Fruit fly (Drosophila melanogaster) whole organism, prepupa: ENCODE data around the gene ncd.

Experiments used
- Blimp-1 ChIP-seq: fragments of 200-800 bp; sonication (Bioruptor generic); optimal IDR thresholded peaks from 3 replicates; lab custom pipeline; 2017; ENCODE audit warnings: missing biosample characterization, missing genetic modification characterization, mild to moderate bottlenecking, moderate library complexity, missing genetic modification reagents
- CG10631 ChIP-seq: fragments of 200-800 bp; sonication (Bioruptor generic); optimal IDR thresholded peaks from 2 replicates; lab custom pipeline; 2016; ENCODE audit warnings: missing biosample characterization, missing genetic modification characterization
- CG10669 ChIP-seq: fragments of 200-800 bp; sonication (Bioruptor generic); optimal IDR thresholded peaks from 3 replicates; lab custom pipeline; 2018; ENCODE audit warnings: missing biosample characterization, mild to moderate bottlenecking, missing genetic modification characterization, moderate library complexity
- CG11294 ChIP-seq: fragments of 200-800 bp; sonication (Bioruptor generic); IDR thresholded peaks from 2 replicates; pipeline ENCODE4 v1.3.6; 2022; ENCODE audit warnings: missing biosample characterization, missing genetic modification characterization
- CG11762 ChIP-seq: fragments of 200-800 bp; sonication (Bioruptor generic); optimal IDR thresholded peaks from 3 replicates; lab custom pipeline; 2016; ENCODE audit warnings: missing biosample characterization, missing genetic modification characterization; ENCODE audit not compliant: insufficient read depth
- CG11902 ChIP-seq: fragments of 200-800 bp; sonication (Bioruptor generic); optimal IDR thresholded peaks from 3 replicates; lab custom pipeline; 2016; ENCODE audit warnings: missing biosample characterization, missing genetic modification characterization
- CG15336 ChIP-seq: fragments of 200-800 bp; sonication (Bioruptor generic); IDR thresholded peaks from 2 replicates; pipeline ENCODE4 v1.3.6; 2022; ENCODE audit warnings: missing biosample characterization, missing genetic modification characterization
- CG1621 ChIP-seq: fragments of 200-800 bp; sonication (Bioruptor generic); optimal IDR thresholded peaks from 3 replicates; lab custom pipeline; 2018; ENCODE audit warnings: missing biosample characterization, mild to moderate bottlenecking, missing genetic modification characterization
- CG3032 ChIP-seq: fragments of 200-800 bp; optimal IDR thresholded peaks from 2 replicates; lab custom pipeline; 2019; ENCODE audit warnings: missing biosample characterization, mild to moderate bottlenecking, missing genetic modification characterization, moderate library complexity
- CG31627 ChIP-seq: fragments of 200-800 bp; sonication (Bioruptor generic); optimal IDR thresholded peaks from 3 replicates; lab custom pipeline; 2016; ENCODE audit warnings: missing biosample characterization, missing genetic modification characterization
- CG32006 ChIP-seq: fragments of 200-800 bp; sonication (Bioruptor generic); optimal IDR thresholded peaks from 3 replicates; lab custom pipeline; 2017; ENCODE audit warnings: missing biosample characterization, mild to moderate bottlenecking, missing genetic modification characterization
- CG34406 ChIP-seq: fragments of 200-800 bp; sonication (Bioruptor generic); optimal IDR thresholded peaks from 3 replicates; lab custom pipeline; 2016; ENCODE audit warnings: missing biosample characterization, missing genetic modification characterization
- CG3919 ChIP-seq: fragments of 200-800 bp; sonication (Bioruptor generic); optimal IDR thresholded peaks from 3 replicates; lab custom pipeline; 2016; ENCODE audit warnings: missing biosample characterization, missing genetic modification characterization
- CG6163 ChIP-seq: fragments of 200-800 bp; sonication (Bioruptor generic); IDR thresholded peaks from 3 replicates; pipeline ENCODE4 v1.3.6; 2022; ENCODE audit warnings: missing biosample characterization, missing genetic modification characterization
- CG6276 ChIP-seq: fragments of 200-800 bp; sonication (Bioruptor generic); optimal IDR thresholded peaks from 2 replicates; lab custom pipeline; 2017; ENCODE audit warnings: missing biosample characterization, mild to moderate bottlenecking, missing genetic modification characterization
- CG6792 ChIP-seq: fragments of 200-800 bp; sonication (Bioruptor generic); optimal IDR thresholded peaks from 3 replicates; lab custom pipeline; 2016; ENCODE audit warnings: missing biosample characterization, missing genetic modification characterization
- CG7368 ChIP-seq: fragments of 200-800 bp; sonication (Bioruptor generic); optimal IDR thresholded peaks from 3 replicates; lab custom pipeline; 2016; ENCODE audit warnings: missing biosample characterization, missing genetic modification characterization
- CG8319 ChIP-seq: fragments of 200-800 bp; sonication (Bioruptor generic); optimal IDR thresholded peaks from 3 replicates; lab custom pipeline; 2016; ENCODE audit warnings: missing biosample characterization, missing genetic modification characterization
- CG8632 ChIP-seq: fragments of 200-800 bp; sonication (Bioruptor generic); optimal IDR thresholded peaks from 3 replicates; lab custom pipeline; 2016; ENCODE audit warnings: missing biosample characterization, missing genetic modification characterization
- CG9139 ChIP-seq: fragments of 200-800 bp; sonication (Bioruptor generic); optimal IDR thresholded peaks from 3 replicates; lab custom pipeline; 2017; ENCODE audit warnings: missing biosample characterization, mild to moderate bottlenecking, missing genetic modification characterization
- Eip75B ChIP-seq: fragments of 200-800 bp; sonication (Bioruptor generic); optimal IDR thresholded peaks from 3 replicates; lab custom pipeline; 2016; ENCODE audit warnings: missing biosample characterization, missing genetic modification characterization
- Eip78C ChIP-seq: fragments of 200-800 bp; sonication (Bioruptor generic); peaks from one replicate; lab custom pipeline; 2016; ENCODE audit warnings: missing biosample characterization, missing genetic modification characterization
- Eip93F ChIP-seq: fragments of 200-800 bp; sonication (Bioruptor generic); optimal IDR thresholded peaks from 2 replicates; lab custom pipeline; 2016; ENCODE audit warnings: missing biosample characterization, mild to moderate bottlenecking, missing genetic modification characterization
- Ets21C ChIP-seq: fragments of 200-800 bp; sonication (Bioruptor generic); optimal IDR thresholded peaks from 3 replicates; lab custom pipeline; 2016; ENCODE audit warnings: missing biosample characterization, missing genetic modification characterization
- Ets96B ChIP-seq: fragments of 200-800 bp; optimal IDR thresholded peaks from 2 replicates; lab custom pipeline; 2019; ENCODE audit warnings: missing biosample characterization, mild to moderate bottlenecking, missing genetic modification characterization, moderate library complexity
- Gug ChIP-seq: fragments of 200-800 bp; sonication (Bioruptor generic); IDR thresholded peaks from 2 replicates; pipeline ENCODE4 v1.3.6; 2022; ENCODE audit warnings: missing biosample characterization, missing genetic modification characterization
- Hr38 ChIP-seq: sonication (Bioruptor generic); optimal IDR thresholded peaks from 2 replicates; lab custom pipeline; 2016; ENCODE audit warnings: missing biosample characterization, missing genetic modification characterization
- Met ChIP-seq: fragments of 200-800 bp; sonication (Bioruptor generic); optimal IDR thresholded peaks from 3 replicates; lab custom pipeline; 2016; ENCODE audit warnings: missing biosample characterization, missing genetic modification characterization
- OdsH ChIP-seq: fragments of 200-800 bp; sonication (Bioruptor generic); optimal IDR thresholded peaks from 3 replicates; lab custom pipeline; 2016; ENCODE audit warnings: missing biosample characterization, missing genetic modification characterization
- Smox ChIP-seq: fragments of 200-800 bp; sonication (Bioruptor generic); optimal IDR thresholded peaks from 3 replicates; lab custom pipeline; 2016; ENCODE audit warnings: missing biosample characterization, missing genetic modification characterization
- Sox102F ChIP-seq: fragments of 200-800 bp; sonication (Bioruptor generic); optimal IDR thresholded peaks from 2 replicates; lab custom pipeline; 2016; ENCODE audit warnings: missing biosample characterization, mild to moderate bottlenecking, missing genetic modification characterization
- Sox14 ChIP-seq: fragments of 200-800 bp; sonication (Bioruptor generic); optimal IDR thresholded peaks from 3 replicates; lab custom pipeline; 2016; ENCODE audit warnings: missing biosample characterization, missing genetic modification characterization
- achi ChIP-seq: fragments of 200-800 bp; sonication (Bioruptor generic); optimal IDR thresholded peaks from 3 replicates; lab custom pipeline; 2016; ENCODE audit warnings: missing biosample characterization, missing genetic modification characterization
- acj6 ChIP-seq: fragments of 200-800 bp; sonication (Bioruptor generic); optimal IDR thresholded peaks from 3 replicates; lab custom pipeline; 2016; ENCODE audit warnings: missing biosample characterization, missing genetic modification characterization
- cyc ChIP-seq: fragments of 200-800 bp; sonication (Bioruptor generic); optimal IDR thresholded peaks from 3 replicates; lab custom pipeline; 2016; ENCODE audit warnings: missing biosample characterization, missing genetic modification characterization
- dsx ChIP-seq: fragments of 200-800 bp; optimal IDR thresholded peaks from 3 replicates; lab custom pipeline; 2019; ENCODE audit warnings: missing biosample characterization, mild to moderate bottlenecking, missing genetic modification characterization, moderate library complexity; ENCODE audit not compliant: poor library complexity, severe bottlenecking
- eg ChIP-seq: fragments of 200-800 bp; sonication (Bioruptor generic); IDR thresholded peaks from 3 replicates; pipeline ENCODE4 v1.3.6; 2022; ENCODE audit warnings: missing biosample characterization, missing genetic modification characterization
- esn ChIP-seq: fragments of 200-800 bp; sonication (Bioruptor generic); optimal IDR thresholded peaks from 2 replicates; lab custom pipeline; 2016; ENCODE audit warnings: missing biosample characterization, mild to moderate bottlenecking, missing genetic modification characterization, moderate library complexity
- fd85E ChIP-seq: fragments of 200-800 bp; sonication (Bioruptor generic); optimal IDR thresholded peaks from 3 replicates; lab custom pipeline; 2016; ENCODE audit warnings: missing biosample characterization, missing genetic modification characterization
- lz ChIP-seq: fragments of 200-800 bp; sonication (Bioruptor generic); optimal IDR thresholded peaks from 3 replicates; lab custom pipeline; 2016; ENCODE audit warnings: missing biosample characterization, missing genetic modification characterization
- pdm3 ChIP-seq: fragments of 200-800 bp; sonication (Bioruptor generic); optimal IDR thresholded peaks from 3 replicates; lab custom pipeline; 2016; ENCODE audit warnings: missing biosample characterization, missing genetic modification characterization
- spab ChIP-seq: fragments of 200-800 bp; sonication (Bioruptor generic); optimal IDR thresholded peaks from 2 replicates; lab custom pipeline; 2017; ENCODE audit warnings: missing biosample characterization, mild to moderate bottlenecking, missing genetic modification characterization, missing genetic modification reagents
- ss ChIP-seq, 2 experiments: fragments of 200-800 bp; sonication (Bioruptor generic); optimal IDR thresholded peaks; 2 replicates in 1 of 2; 3 replicates in 1 of 2; lab custom pipeline; 2017 to 2018; ENCODE audit warnings: mild to moderate bottlenecking in 2 of 2, missing biosample characterization in 2 of 2, missing genetic modification characterization in 2 of 2, moderate library complexity in 1 of 2
- topi ChIP-seq: fragments of 200-800 bp; sonication (Bioruptor generic); optimal IDR thresholded peaks from 3 replicates; lab custom pipeline; 2016; ENCODE audit warnings: missing biosample characterization, missing genetic modification characterization
- vri ChIP-seq: fragments of 200-800 bp; sonication (Bioruptor generic); optimal IDR thresholded peaks from 3 replicates; lab custom pipeline; 2016; ENCODE audit warnings: missing biosample characterization, mild to moderate bottlenecking, missing genetic modification characterization

The ncd gene

DNA sequence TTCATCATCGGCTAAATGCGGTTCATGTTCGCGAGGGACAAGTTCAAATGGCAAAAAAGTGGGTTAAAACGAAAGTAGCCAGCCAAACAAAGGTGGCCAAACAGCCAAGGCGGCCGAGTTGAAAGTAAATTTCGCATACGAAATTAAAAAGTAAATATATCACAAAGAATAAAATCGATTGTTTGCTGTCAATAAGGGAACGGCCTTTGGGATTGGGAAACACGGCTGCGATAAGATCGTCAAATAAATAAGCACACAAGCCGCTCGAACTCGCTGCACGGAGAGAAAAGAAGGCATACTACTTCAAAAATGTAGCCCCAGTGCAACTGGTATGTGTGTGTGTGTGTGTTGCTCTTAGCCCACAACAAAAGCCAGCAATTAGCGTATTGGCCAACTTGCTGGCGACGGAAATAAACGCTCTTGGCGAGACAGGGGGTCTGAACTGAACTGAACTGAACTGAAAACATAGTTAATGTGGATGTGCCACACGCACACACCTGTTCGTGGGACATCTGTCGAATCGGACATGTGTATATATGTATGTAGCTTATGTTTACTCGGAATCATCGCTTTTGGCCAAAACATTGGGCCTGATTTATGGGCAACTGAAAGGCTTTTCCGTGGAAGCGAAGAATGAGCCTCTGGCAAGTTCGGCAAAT, 18.9 kb downstream of the ncd start (continued):
- no peak for TF ChIP-seq eg (GFP tag; lab: Robert Waterston, UW)
- TF ChIP-seq pdm3, result no peak
- no peak for TF ChIP-seq CG34406 (GFP tag; lab: Kevin White, UChicago)
- peak; percentile 33 for TF ChIP-seq Sox102F (GFP tag; lab: Kevin White, UChicago)
- TF ChIP-seq CG11294 (GFP tag; lab: Robert Waterston, UW), result no peak
- no peak for TF ChIP-seq achi (GFP tag; lab: Kevin White, UChicago)
- TF ChIP-seq Eip78C (GFP tag; lab: Kevin White, UChicago), result no peak
- TF ChIP-seq CG15336 (GFP tag; lab: Robert Waterston, UW), result no peak
- no peak for TF ChIP-seq CG6163 (GFP tag; lab: Robert Waterston, UW)
- TF ChIP-seq OdsH (GFP tag; lab: Kevin White, UChicago), result no peak
- no peak for TF ChIP-seq dsx (GFP tag; lab: Kevin White, UChicago)
- peak; percentile 15 for TF ChIP-seq Met (GFP tag; lab: Kevin White, UChicago)
- TF ChIP-seq CG6276, result no peak
- TF ChIP-seq, all 60 proteins: peak for 10

DNA sequence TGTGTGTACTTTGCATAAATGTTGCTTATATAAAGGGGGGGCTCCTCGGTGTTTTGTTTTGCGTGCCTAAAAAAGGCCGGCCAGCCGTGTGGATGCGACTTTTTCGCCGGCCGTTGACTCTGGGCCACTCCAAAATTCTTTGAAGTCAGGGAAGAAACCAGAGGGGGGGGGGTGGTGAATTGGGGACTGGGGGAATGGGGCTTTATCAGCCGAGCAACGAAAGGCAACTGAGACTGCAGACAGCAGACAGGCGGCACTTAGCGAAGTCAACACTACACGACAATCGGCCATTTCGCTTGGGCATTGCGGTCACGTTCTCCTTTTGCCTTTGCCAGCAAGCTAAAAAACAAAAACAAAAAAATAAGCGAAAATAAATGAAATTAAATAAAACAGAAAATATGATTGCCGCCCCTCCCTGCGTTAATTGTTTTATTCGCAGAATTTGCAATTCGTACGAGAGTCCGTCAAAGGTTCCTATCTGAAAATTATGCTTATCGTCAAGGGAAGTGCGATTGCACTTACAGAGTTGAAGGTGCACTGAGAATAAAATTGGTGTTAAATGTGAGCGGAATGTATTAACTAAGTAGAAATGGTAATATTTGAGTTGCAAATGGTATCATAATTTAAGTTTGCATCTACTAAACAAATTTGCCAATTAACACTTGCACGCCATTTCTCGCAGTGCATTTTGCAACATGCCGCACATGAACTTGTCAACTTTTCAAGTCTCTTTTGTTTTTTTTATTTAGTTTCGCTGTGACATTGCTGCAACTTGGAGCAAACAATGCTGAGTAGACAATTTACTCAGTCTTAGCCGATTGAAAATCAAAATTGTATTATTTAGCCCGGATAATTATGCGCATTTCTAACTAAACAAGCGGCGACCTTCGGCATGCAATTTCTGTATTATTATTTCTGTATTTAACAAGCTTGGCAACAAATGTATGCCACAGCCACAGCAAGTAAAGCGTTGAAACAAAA, 20.6 kb downstream of the ncd start:
- peak; percentile 64 for TF ChIP-seq Blimp-1 (GFP tag; lab: Kevin White, UChicago)
- TF ChIP-seq CG32006, result peak; percentile 24
- peak; percentile 95 for TF ChIP-seq Met (GFP tag; lab: Kevin White, UChicago)
- peak; percentile 55 for TF ChIP-seq acj6 (GFP tag; lab: Kevin White, UChicago)
- peak; percentile 62 for TF ChIP-seq CG11294 (GFP tag; lab: Robert Waterston, UW)
- peak; percentile 46 for TF ChIP-seq OdsH (GFP tag; lab: Kevin White, UChicago)
- TF ChIP-seq CG10631 (GFP tag; lab: Kevin White, UChicago), result no peak
- peak; percentile 82 for TF ChIP-seq Eip75B (GFP tag; lab: Kevin White, UChicago)
- TF ChIP-seq CG9139, result no peak
- TF ChIP-seq Ets21C, result peak; percentile 62
- peak; percentile 65 for TF ChIP-seq Eip93F
- TF ChIP-seq CG15336 (GFP tag; lab: Robert Waterston, UW), result peak; percentile 64
- TF ChIP-seq Eip78C (GFP tag; lab: Kevin White, UChicago), result peak; percentile 97
- peak; percentile 66 for TF ChIP-seq CG10669 (GFP tag; lab: Kevin White, UChicago)
- peak; percentile 90 for TF ChIP-seq CG3919 (GFP tag; lab: Kevin White, UChicago)
- TF ChIP-seq achi (GFP tag; lab: Kevin White, UChicago), result peak; percentile 77
- TF ChIP-seq CG8632, result no peak
- TF ChIP-seq CG6276, result peak; percentile 46
- peak; percentile 53 for TF ChIP-seq spab (GFP tag; lab: Kevin White, UChicago)
- TF ChIP-seq CG6792 (GFP tag; lab: Kevin White, UChicago), result peak; percentile 58
- TF ChIP-seq Gug (GFP tag; lab: Robert Waterston, UW), result peak; percentile 61
- TF ChIP-seq dsx (GFP tag; lab: Kevin White, UChicago), result peak; percentile 73
- peak; percentile 82 for TF ChIP-seq CG11762 (GFP tag; lab: Kevin White, UChicago)
- peak; percentile 85 for TF ChIP-seq CG11902 (GFP tag; lab: Kevin White, UChicago)
- TF ChIP-seq vri (GFP tag; lab: Kevin White, UChicago), result peak; percentile 65
- TF ChIP-seq Ets96B, result peak; percentile 70
- peak; percentile 77 for TF ChIP-seq lz
- TF ChIP-seq fd85E, result peak; percentile 59
- TF ChIP-seq cyc (GFP tag; lab: Kevin White, UChicago), result peak; percentile 92
- peak in 1 of 2 experiments; percentile 60 for TF ChIP-seq ss (GFP tag; optimal IDR thresholded peaks at IDR 0.05; lab: Kevin White, UChicago)
- peak; percentile 76 for TF ChIP-seq Smox (GFP tag; lab: Kevin White, UChicago)
- peak; percentile 69 for TF ChIP-seq CG31627
- TF ChIP-seq Sox14 (GFP tag; lab: Kevin White, UChicago), result peak; percentile 55
- TF ChIP-seq CG6163 (GFP tag; lab: Robert Waterston, UW), result peak; percentile 91
- no peak for TF ChIP-seq Hr38 (GFP tag; lab: Kevin White, UChicago)
- no peak for TF ChIP-seq CG1621 (tag; lab: Kevin White, UChicago)
- peak; percentile 95 for TF ChIP-seq topi (GFP tag; lab: Kevin White, UChicago)
- peak; percentile 39 for TF ChIP-seq CG8319
- peak; percentile 74 for TF ChIP-seq CG7368 (GFP tag; lab: Kevin White, UChicago)
- peak; percentile 28 for TF ChIP-seq CG3032
- TF ChIP-seq esn (GFP tag; lab: Kevin White, UChicago), result peak; percentile 84
